Fruit fly (Drosophila melanogaster) S2 (cell line): ENCODE data around the gene CG11596.

Experiments used
- CG8478 ChIP-seq: fragments of >200 bp; optimal IDR thresholded peaks from 2 replicates; lab custom pipeline; 2018
- CTCF ChIP-seq, 2 experiments: fragments of >200 bp; optimal IDR thresholded peaks; 2 replicates each; lab custom pipeline; 2018

- TF ChIP-seq CG8478 (lab: Kevin White, UChicago) (no peak), CTCF (optimal IDR thresholded peaks at IDR 0.05; lab: Kevin White, UChicago) (no peak)
Observed at dm6 chrX:1897384-1897783, 30.1 kb upstream of the CG11596 start.
